Worm (Caenorhabditis elegans): ENCODE data around the gene K08E4.3.

Gene K08E4.3

ce11 chrIV:12031003-12031402 lies 26.5 kb upstream of the K08E4.3 start, which contains the start of the genes T12G3.6 and mrpl-51:
TSS of gene T12G3.6 (minus strand) at chrIV:12031271.
TSS of gene mrpl-51 (plus strand) at chrIV:12031324.
- no peak for TF ChIP-seq aly-2 (tag; optimal IDR thresholded peaks at IDR 0.05)
- TF ChIP-seq elt-3 (tag; optimal IDR thresholded peaks at IDR 0.05), result no peak
- TF ChIP-seq lsy-2 (tag; optimal IDR thresholded peaks at IDR 0.05), result no peak
- TF ChIP-seq blmp-1 (tag; optimal IDR thresholded peaks at IDR 0.05; ENCODE audit: insufficient read depth), result no peak
- no peak for TF ChIP-seq nhr-6 (tag; optimal IDR thresholded peaks at IDR 0.05)
- TF ChIP-seq ama-1 (optimal IDR thresholded peaks at IDR 0.05), result no peak
- no peak for TF ChIP-seq peb-1 (tag; optimal IDR thresholded peaks at IDR 0.05)

ce11 chrIV:12032383-12032782 lies 25.2 kb upstream of the K08E4.3 start:
- peak; percentile 99 for TF ChIP-seq nhr-129 (tag; optimal IDR thresholded peaks at IDR 0.05)
- peak; percentile 81 for TF ChIP-seq ztf-4 (tag; optimal IDR thresholded peaks at IDR 0.05)
- TF ChIP-seq nhr-11 (tag; optimal IDR thresholded peaks at IDR 0.05), result no peak
- peak; percentile 85 for TF ChIP-seq fos-1 (tag; optimal IDR thresholded peaks at IDR 0.05)
- peak; percentile 89 for TF ChIP-seq sem-4 (tag; optimal IDR thresholded peaks at IDR 0.05)
- peak; percentile 15 for TF ChIP-seq blmp-1 (tag; optimal IDR thresholded peaks at IDR 0.05; ENCODE audit: insufficient read depth)
- TF ChIP-seq mdl-1 (tag; optimal IDR thresholded peaks at IDR 0.05), result peak in 1 of 2 experiments; percentile 55
- no peak for TF ChIP-seq elt-3 (tag; optimal IDR thresholded peaks at IDR 0.05)
- peak; percentile 81 for TF ChIP-seq sma-9 (GFP tag; optimal IDR thresholded peaks at IDR 0.05)
- TF ChIP-seq sma-9 (tag; optimal IDR thresholded peaks at IDR 0.05), result no peak
- TF ChIP-seq zag-1 (tag; optimal IDR thresholded peaks at IDR 0.05), result peak; percentile 28
- TF ChIP-seq unc-55 (GFP tag; optimal IDR thresholded peaks at IDR 0.05), result peak; percentile 68
- no peak for TF ChIP-seq unc-62 (GFP tag; optimal IDR thresholded peaks at IDR 0.05)
- TF ChIP-seq C34F6.9 (tag; optimal IDR thresholded peaks at IDR 0.05), result peak; percentile 98
- no peak for TF ChIP-seq nhr-237 (tag; optimal IDR thresholded peaks at IDR 0.05)
- TF ChIP-seq nhr-21 (tag; optimal IDR thresholded peaks at IDR 0.05), result peak; percentile 80
- TF ChIP-seq egl-27 (tag; optimal IDR thresholded peaks at IDR 0.05), result peak; percentile 61
- peak; percentile 22 for TF ChIP-seq ceh-16 (tag; optimal IDR thresholded peaks at IDR 0.05)
- peak; percentile 54 for TF ChIP-seq lin-11 (tag; optimal IDR thresholded peaks at IDR 0.05)
- peak; percentile 91 for TF ChIP-seq F13H6.1 (tag; optimal IDR thresholded peaks at IDR 0.05)
- peak; percentile 68 for TF ChIP-seq lin-13 (GFP tag; optimal IDR thresholded peaks at IDR 0.05)
- no peak for TF ChIP-seq dmd-4 (tag; optimal IDR thresholded peaks at IDR 0.05)
- TF ChIP-seq elt-1 (tag; optimal IDR thresholded peaks at IDR 0.05), result no peak
- peak; percentile 64 for TF ChIP-seq gmeb-1 (tag; optimal IDR thresholded peaks at IDR 0.05)
- TF ChIP-seq nhr-77 (tag; optimal IDR thresholded peaks at IDR 0.05), result no peak
- peak; percentile 28 for TF ChIP-seq alr-1 (tag; optimal IDR thresholded peaks at IDR 0.05)
- TF ChIP-seq nhr-25 (tag; optimal IDR thresholded peaks at IDR 0.05), result peak; percentile 89
- peak; percentile 52 to 87 for TF ChIP-seq lsy-2 (tag; optimal IDR thresholded peaks at IDR 0.05)
- TF ChIP-seq nhr-6 (tag; optimal IDR thresholded peaks at IDR 0.05), result peak; percentile 66
- TF ChIP-seq crh-2 (tag; optimal IDR thresholded peaks at IDR 0.05), result peak; percentile 87
- TF ChIP-seq sma-3 (GFP tag; optimal IDR thresholded peaks at IDR 0.05), result peak; percentile 92
- peak; percentile 77 for TF ChIP-seq ama-1 (optimal IDR thresholded peaks at IDR 0.05)
- TF ChIP-seq Y55F3AM.14 (GFP tag; optimal IDR thresholded peaks at IDR 0.05), result peak; percentile 26
- TF ChIP-seq aly-2 (tag; optimal IDR thresholded peaks at IDR 0.05), result no peak

- TF ChIP-seq lsy-2 (tag; optimal IDR thresholded peaks at IDR 0.05), result peak in 1 of 2 experiments; percentile 20
- peak; percentile 20 for TF ChIP-seq C34F6.9 (tag; optimal IDR thresholded peaks at IDR 0.05)
- TF ChIP-seq nhr-12 (tag; optimal IDR thresholded peaks at IDR 0.05), result no peak
- TF ChIP-seq ztf-4 (tag; optimal IDR thresholded peaks at IDR 0.05), result peak; percentile 43
- no peak for TF ChIP-seq blmp-1 (tag; optimal IDR thresholded peaks at IDR 0.05; ENCODE audit: insufficient read depth)
- TF ChIP-seq ztf-1 (GFP tag; conservative IDR thresholded peaks at IDR 0.05), result no peak
- peak; percentile 72 for TF ChIP-seq nhr-129 (tag; optimal IDR thresholded peaks at IDR 0.05)
- TF ChIP-seq Y55F3AM.14 (GFP tag; optimal IDR thresholded peaks at IDR 0.05), result no peak
Observed at ce11 chrIV:12033985-12034384, 23.6 kb upstream of the K08E4.3 start, which contains the start of gene sqst-1. TSS of gene sqst-1 (plus strand) at chrIV:12034282.

- TF ChIP-seq lin-13 (GFP tag; optimal IDR thresholded peaks at IDR 0.05), result no peak
- TF ChIP-seq nhr-129 (tag; optimal IDR thresholded peaks at IDR 0.05), result peak; percentile 13
- TF ChIP-seq fos-1 (tag; optimal IDR thresholded peaks at IDR 0.05), result no peak
- peak; percentile 26 for TF ChIP-seq ama-1 (optimal IDR thresholded peaks at IDR 0.05)
- no peak for TF ChIP-seq R02D3.7 (tag; optimal IDR thresholded peaks at IDR 0.05)
Observed at ce11 chrIV:12034776-12035175, 22.8 kb upstream of the K08E4.3 start.

All from whole organism, L2 larva.